Worm (Caenorhabditis elegans) whole organism, L2 larva: ENCODE results near the gene let-765.

Experiments
- aly-2 ChIP-seq: fragments of 150-350 bp; optimal IDR thresholded peaks from 2 replicates; lab custom pipeline; 2014; ENCODE audit warnings: missing biosample characterization, missing genetic modification characterization
- egl-27 ChIP-seq: sonication (generic microtip); optimal IDR thresholded peaks from 3 replicates; lab custom pipeline; 2017; ENCODE audit warnings: missing biosample characterization, missing genetic modification reagents, missing genetic modification characterization
- fos-1 ChIP-seq: fragments of 150-350 bp; optimal IDR thresholded peaks from 2 replicates; lab custom pipeline; 2014; ENCODE audit warnings: missing biosample characterization, missing genetic modification characterization
- nhr-237 ChIP-seq: fragments of 150-350 bp; optimal IDR thresholded peaks from 2 replicates; lab custom pipeline; 2014; ENCODE audit warnings: missing biosample characterization, missing genetic modification characterization
- snpc-4 ChIP-seq: fragments of 150-350 bp; optimal IDR thresholded peaks from 2 replicates; lab custom pipeline; 2014; ENCODE audit warnings: missing biosample characterization, missing genetic modification characterization
- zag-1 ChIP-seq: fragments of 150-350 bp; optimal IDR thresholded peaks from 2 replicates; lab custom pipeline; 2014; ENCODE audit warnings: missing biosample characterization, missing genetic modification characterization
- ztf-11 ChIP-seq: sonication (generic microtip); optimal IDR thresholded peaks from 2 replicates; lab custom pipeline; 2017; ENCODE audit warnings: missing biosample characterization, missing genetic modification characterization

DNA sequence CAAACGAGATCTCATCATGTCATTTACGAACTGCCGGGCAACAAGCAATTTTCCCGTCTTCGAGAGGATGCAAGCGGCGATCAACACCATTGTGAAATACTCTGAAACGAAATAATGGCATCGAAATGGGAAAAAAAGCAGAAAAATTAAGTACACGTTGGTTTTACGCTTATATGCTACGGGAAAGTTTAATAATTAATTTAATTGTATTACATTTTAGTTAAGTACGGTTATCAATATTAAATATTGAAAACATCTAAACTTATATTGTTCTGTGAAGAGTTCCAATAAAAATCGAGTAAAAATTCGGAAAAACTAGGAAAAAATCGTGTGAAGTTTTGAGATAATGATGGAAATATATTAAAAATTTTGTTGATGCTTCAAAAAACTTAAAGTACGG lies 23.9 kb upstream of the let-765 start, which contains the start of gene copd-1:
- TF ChIP-seq egl-27 (tag; lab: Kevin White, UChicago) (no peak), aly-2 (no peak), zag-1 (no peak), fos-1 (tag; lab: Kevin White, UChicago) (no peak), snpc-4 (tag; lab: Kevin White, UChicago) (no peak), ztf-11 (tag; lab: Kevin White, UChicago) (no peak), nhr-237 (tag; lab: Kevin White, UChicago) (no peak)
